Worm (Caenorhabditis elegans) whole organism, late embryonic: ENCODE data around the gene end-3.

Experiments used
- nfya-1 ChIP-seq: sonication (generic microtip); optimal IDR thresholded peaks from 2 replicates; lab custom pipeline; 2017; ENCODE audit warnings: missing genetic modification characterization, mild to moderate bottlenecking, missing compliant biosample characterization, antibody characterized with exemption, moderate library complexity
- sdc-2 ChIP-seq: sonication (generic microtip); optimal IDR thresholded peaks from 2 replicates; lab custom pipeline; 2016; ENCODE audit warnings: missing genotype, missing genetic modification characterization, missing compliant biosample characterization

DNA sequence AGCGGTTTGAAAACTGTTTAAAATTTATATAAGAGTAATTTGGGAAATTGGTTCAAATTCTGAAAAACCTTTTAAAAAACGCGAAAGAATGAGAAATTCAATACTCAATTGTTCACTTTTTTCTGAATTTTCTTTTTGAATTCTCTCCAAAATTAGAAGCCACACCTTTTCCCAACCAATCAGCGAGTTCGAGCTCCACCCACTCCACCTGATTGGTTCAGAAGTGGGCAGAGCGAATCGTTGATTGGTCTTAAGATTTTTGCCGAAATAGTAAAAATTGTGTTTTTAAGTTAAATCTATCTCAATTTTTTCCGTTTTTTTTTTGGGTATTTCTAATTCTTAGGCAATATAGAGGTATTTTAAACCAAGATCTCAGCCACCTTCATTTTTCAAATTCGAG lies 49.5 kb downstream of the end-3 start:
- TF ChIP-seq sdc-2 (tag; lab: Kevin White, UChicago) (no peak), nfya-1 (peak; percentile 94)
